Worm (Caenorhabditis elegans) whole organism, L1 larva: ENCODE measurements around the gene srv-8.

Experiments used
- F16B12.6 ChIP-seq: fragments of 150-350 bp; optimal IDR thresholded peaks from 2 replicates; lab custom pipeline; 2014; ENCODE audit warnings: missing biosample characterization, missing genetic modification characterization
- aha-1 ChIP-seq: fragments of 150-350 bp; optimal IDR thresholded peaks from 2 replicates; lab custom pipeline; 2014; ENCODE audit warnings: missing biosample characterization, missing genetic modification characterization
- ces-1 ChIP-seq: fragments of 150-350 bp; optimal IDR thresholded peaks from 2 replicates; lab custom pipeline; 2014; ENCODE audit warnings: missing biosample characterization, missing genetic modification reagents, missing genetic modification characterization
- fos-1 ChIP-seq: fragments of 150-350 bp; optimal IDR thresholded peaks from 2 replicates; lab custom pipeline; 2014; ENCODE audit warnings: missing biosample characterization, missing genetic modification characterization
- hlh-17 ChIP-seq: fragments of 200-800 bp; sonication (Bioruptor generic); optimal IDR thresholded peaks from 2 replicates; lab custom pipeline; 2018; ENCODE audit warnings: missing genetic modification characterization, mild to moderate bottlenecking, missing compliant biosample characterization, moderate library complexity, borderline replicate concordance
- lin-13 ChIP-seq: fragments of 150-350 bp; optimal IDR thresholded peaks from 2 replicates; lab custom pipeline; 2014; ENCODE audit warnings: missing biosample characterization, missing genetic modification reagents, missing genetic modification characterization
- nhr-237 ChIP-seq: fragments of 150-350 bp; optimal IDR thresholded peaks from 2 replicates; lab custom pipeline; 2014; ENCODE audit warnings: missing biosample characterization, missing genetic modification characterization
- nhr-47 ChIP-seq: sonication (generic microtip); optimal IDR thresholded peaks from 2 replicates; lab custom pipeline; 2016; ENCODE audit warnings: mild to moderate bottlenecking, missing genetic modification characterization, moderate library complexity, missing compliant biosample characterization

DNA sequence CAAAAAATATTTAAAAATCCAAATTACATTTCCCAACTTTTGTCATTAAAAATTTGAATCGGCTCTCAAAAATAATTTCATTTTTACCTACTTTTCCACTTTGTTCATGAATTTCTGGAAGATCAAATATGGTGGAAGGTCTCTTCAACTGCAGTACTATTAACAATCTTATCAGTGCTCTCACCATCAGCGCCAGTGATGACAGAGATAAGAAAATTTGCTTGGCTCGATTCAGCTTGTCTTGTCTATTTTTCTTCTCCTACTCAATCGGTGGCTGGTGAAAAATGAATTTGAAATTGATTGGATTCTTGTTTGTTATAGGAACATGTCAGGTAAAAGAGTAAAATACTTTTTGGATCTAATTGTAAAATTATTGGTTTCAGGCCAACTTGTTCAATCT lies 39.6 kb downstream of the srv-8 start, which contains the start of gene cpz-2:
- no peak for TF ChIP-seq nhr-47 (tag; lab: Kevin White, UChicago)
- TF ChIP-seq fos-1 (tag; lab: Kevin White, UChicago): no peak
- TF ChIP-seq ces-1 (GFP tag; lab: Kevin White, UChicago): no peak
- TF ChIP-seq nhr-237 (tag; lab: Kevin White, UChicago): no peak
- TF ChIP-seq hlh-17 (GFP tag; lab: Kevin White, UChicago): no peak
- no peak for TF ChIP-seq aha-1 (tag; lab: Kevin White, UChicago)
- TF ChIP-seq lin-13 (GFP tag; lab: Kevin White, UChicago): no peak
- TF ChIP-seq F16B12.6 (tag; lab: Kevin White, UChicago): no peak
